Worm (Caenorhabditis elegans) whole organism, L4/young adult: ENCODE results near the gene ZC196.4.

ENCODE experiments used
- W03F9.2 ChIP-seq: fragments of 150-350 bp; optimal IDR thresholded peaks from 2 replicates; lab custom pipeline; 2014; ENCODE audit warnings: missing biosample characterization, missing genetic modification characterization
- dao-5 ChIP-seq: sonication (generic microtip); optimal IDR thresholded peaks from 2 replicates; lab custom pipeline; 2016; ENCODE audit warnings: missing genotype, missing genetic modification characterization, moderate library complexity, missing compliant biosample characterization
- him-1 ChIP-seq: sonication (generic microtip); optimal IDR thresholded peaks from 2 replicates; lab custom pipeline; 2016; ENCODE audit warnings: missing genotype, missing genetic modification reagents, missing genetic modification characterization, missing compliant biosample characterization

- TF ChIP-seq him-1 (no peak), W03F9.2 (tag; lab: Kevin White, UChicago) (no peak), dao-5 (tag; lab: Kevin White, UChicago) (no peak)
Observed at ce11 chrV:8729100-8729499, 3.8 kb upstream of the ZC196.4 start, which contains the start of gene ZC196.5.
